Fruit fly (Drosophila melanogaster): ENCODE measurements around the gene Idgf4.

DNA sequence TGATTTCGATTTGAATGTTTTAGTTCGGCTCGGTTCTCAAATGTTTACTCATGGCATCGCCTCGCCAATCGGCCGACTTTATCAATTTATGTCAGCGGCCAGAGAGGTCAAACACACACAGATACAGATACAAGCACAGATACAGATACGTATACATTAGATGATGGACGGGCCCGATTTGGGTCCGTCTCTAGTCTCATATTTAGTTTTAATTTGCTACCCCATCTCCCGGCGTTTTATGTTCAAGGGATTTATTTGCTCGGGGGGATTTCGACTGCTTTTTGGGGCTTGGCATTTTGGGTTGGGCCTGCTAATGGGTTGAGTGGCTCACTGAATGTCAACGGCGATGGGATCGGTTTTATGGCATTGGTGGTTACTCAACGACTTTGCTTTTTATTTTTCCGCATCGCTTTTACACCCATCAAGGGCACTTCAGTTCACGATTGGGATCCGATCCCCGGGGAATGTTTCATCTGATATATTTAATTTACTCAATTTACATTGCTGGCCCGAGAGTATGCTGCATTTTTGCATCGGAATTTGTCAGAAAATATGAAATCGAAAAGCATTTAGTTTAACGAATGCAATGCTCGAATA, 1.6 kb upstream of the Idgf4 start:
- TF ChIP-seq CTCF (optimal IDR thresholded peaks at IDR 0.05) (no peak), CG8478 (optimal IDR thresholded peaks at IDR 0.05) (no peak)
